Worm (Caenorhabditis elegans) whole organism, late embryonic: ENCODE measurements around the gene paqr-2.

Source experiments
- C08G9.2 ChIP-seq: sonication (generic microtip); optimal IDR thresholded peaks from 2 replicates; lab custom pipeline; 2016; ENCODE audit warnings: mild to moderate bottlenecking, missing genetic modification characterization, moderate library complexity, missing compliant biosample characterization
- F13H6.1 ChIP-seq: sonication (generic microtip); optimal IDR thresholded peaks from 2 replicates; lab custom pipeline; 2016; ENCODE audit warnings: missing genetic modification characterization, missing compliant biosample characterization
- K09A11.1 ChIP-seq: sonication (generic microtip); optimal IDR thresholded peaks from 2 replicates; lab custom pipeline; 2017; ENCODE audit warnings: antibody characterized with exemption, mild to moderate bottlenecking, missing genetic modification characterization, missing compliant biosample characterization; ENCODE audit not compliant: insufficient read depth
- T23F11.4 ChIP-seq: fragments of 200-800 bp; sonication (Bioruptor generic); optimal IDR thresholded peaks from 2 replicates; lab custom pipeline; 2018; ENCODE audit warnings: mild to moderate bottlenecking, missing genetic modification characterization, missing compliant biosample characterization
- ahr-1 ChIP-seq: sonication (generic microtip); optimal IDR thresholded peaks from 2 replicates; lab custom pipeline; 2016; ENCODE audit warnings: missing genetic modification characterization, missing compliant biosample characterization
- ama-1 ChIP-seq: fragments of 150-350 bp; optimal IDR thresholded peaks from 2 replicates; lab custom pipeline; 2014
- ceh-14 ChIP-seq: sonication (generic microtip); optimal IDR thresholded peaks from 2 replicates; lab custom pipeline; 2016; ENCODE audit warnings: missing genotype, missing genetic modification characterization, missing compliant biosample characterization
- ceh-18 ChIP-seq: sonication (generic microtip); optimal IDR thresholded peaks from 2 replicates; lab custom pipeline; 2016; ENCODE audit warnings: missing genetic modification characterization, missing compliant biosample characterization
- ceh-19 ChIP-seq: fragments of 200-800 bp; sonication (Bioruptor generic); optimal IDR thresholded peaks from 2 replicates; lab custom pipeline; 2018; ENCODE audit warnings: mild to moderate bottlenecking, missing genetic modification characterization, missing compliant biosample characterization
- ceh-2 ChIP-seq: sonication (generic microtip); optimal IDR thresholded peaks from 2 replicates; lab custom pipeline; 2016; ENCODE audit warnings: missing genotype, missing genetic modification characterization, missing compliant biosample characterization
- ceh-24 ChIP-seq: sonication (generic microtip); optimal IDR thresholded peaks from 2 replicates; lab custom pipeline; 2016; ENCODE audit warnings: mild to moderate bottlenecking, missing genetic modification characterization, missing compliant biosample characterization
- ceh-30 ChIP-seq: fragments of 150-350 bp; optimal IDR thresholded peaks from 2 replicates; lab custom pipeline; 2014; ENCODE audit warnings: missing biosample characterization, missing genetic modification characterization
- ceh-31 ChIP-seq: sonication (generic microtip); optimal IDR thresholded peaks from 2 replicates; lab custom pipeline; 2016; ENCODE audit warnings: missing genetic modification characterization, missing compliant biosample characterization
- ceh-34 ChIP-seq: sonication (generic microtip); optimal IDR thresholded peaks from 2 replicates; lab custom pipeline; 2016; ENCODE audit warnings: mild to moderate bottlenecking, missing genetic modification characterization, missing compliant biosample characterization
- ceh-45 ChIP-seq: fragments of 200-800 bp; sonication (Bioruptor generic); IDR thresholded peaks from 2 replicates; pipeline ENCODE4 v1.3.6; 2022; ENCODE audit warnings: missing genetic modification reagents, missing genetic modification characterization, missing compliant biosample characterization
- ceh-48 ChIP-seq: sonication (generic microtip); optimal IDR thresholded peaks from 2 replicates; lab custom pipeline; 2016; ENCODE audit warnings: missing genetic modification characterization, inconsistent platforms, missing compliant biosample characterization
- ceh-6 ChIP-seq: fragments of 200-800 bp; sonication (Bioruptor generic); optimal IDR thresholded peaks from 2 replicates; lab custom pipeline; 2018; ENCODE audit warnings: mild to moderate bottlenecking, missing genetic modification characterization, missing compliant biosample characterization
- ceh-9 ChIP-seq: sonication (generic microtip); optimal IDR thresholded peaks from 2 replicates; lab custom pipeline; 2016; ENCODE audit warnings: mild to moderate bottlenecking, missing genetic modification characterization, inconsistent platforms, missing compliant biosample characterization
- che-1 ChIP-seq: sonication (generic microtip); optimal IDR thresholded peaks from 2 replicates; lab custom pipeline; 2016; ENCODE audit warnings: mild to moderate bottlenecking, missing genetic modification characterization, missing compliant biosample characterization
- dmd-4 ChIP-seq: sonication (generic microtip); optimal IDR thresholded peaks from 2 replicates; lab custom pipeline; 2016; ENCODE audit warnings: borderline replicate concordance, missing genetic modification characterization, missing compliant biosample characterization
- dve-1 ChIP-seq: sonication (generic microtip); optimal IDR thresholded peaks from 2 replicates; lab custom pipeline; 2017; ENCODE audit warnings: antibody characterized with exemption, mild to moderate bottlenecking, missing genetic modification characterization, missing compliant biosample characterization
- elt-2 ChIP-seq: sonication (generic microtip); optimal IDR thresholded peaks from 2 replicates; lab custom pipeline; 2016; ENCODE audit warnings: missing genetic modification reagents, missing genetic modification characterization, missing compliant biosample characterization
- ets-4 ChIP-seq: sonication (generic microtip); optimal IDR thresholded peaks from 2 replicates; lab custom pipeline; 2016; ENCODE audit warnings: missing genetic modification characterization, missing compliant biosample characterization
- fax-1 ChIP-seq: sonication (generic microtip); optimal IDR thresholded peaks from 2 replicates; lab custom pipeline; 2016; ENCODE audit warnings: missing genotype, missing genetic modification characterization, missing compliant biosample characterization
- fkh-10 ChIP-seq: fragments of 150-350 bp; optimal IDR thresholded peaks from 2 replicates; lab custom pipeline; 2014; ENCODE audit warnings: missing biosample characterization, missing genetic modification reagents, missing genetic modification characterization
- fkh-6 ChIP-seq: sonication (generic microtip); optimal IDR thresholded peaks from 2 replicates; lab custom pipeline; 2016; ENCODE audit warnings: missing genetic modification characterization, missing compliant biosample characterization
- gmeb-2 ChIP-seq: sonication (generic microtip); optimal IDR thresholded peaks from 2 replicates; lab custom pipeline; 2016; ENCODE audit warnings: missing genetic modification characterization, inconsistent platforms, missing compliant biosample characterization
- hlh-13 ChIP-seq: fragments of 200-800 bp; sonication (Bioruptor generic); optimal IDR thresholded peaks from 2 replicates; lab custom pipeline; 2018; ENCODE audit warnings: mild to moderate bottlenecking, missing genetic modification characterization, missing compliant biosample characterization
- hlh-30 ChIP-seq: sonication (generic microtip); optimal IDR thresholded peaks from 2 replicates; lab custom pipeline; 2017; ENCODE audit warnings: antibody characterized with exemption, missing genetic modification characterization, missing compliant biosample characterization; ENCODE audit not compliant: insufficient read depth
- hlh-6 ChIP-seq: sonication (generic microtip); optimal IDR thresholded peaks from 2 replicates; lab custom pipeline; 2016; ENCODE audit warnings: missing genotype, missing genetic modification characterization, missing compliant biosample characterization
- hlh-8 ChIP-seq: sonication (generic microtip); optimal IDR thresholded peaks from 2 replicates; lab custom pipeline; 2016; ENCODE audit warnings: missing genotype, missing genetic modification characterization, missing compliant biosample characterization
- madf-2 ChIP-seq: sonication (generic microtip); optimal IDR thresholded peaks from 2 replicates; lab custom pipeline; 2017; ENCODE audit warnings: missing genetic modification characterization, missing compliant biosample characterization
- mec-3 ChIP-seq: sonication (generic microtip); optimal IDR thresholded peaks from 2 replicates; lab custom pipeline; 2016; ENCODE audit warnings: borderline replicate concordance, missing genetic modification characterization, missing compliant biosample characterization
- nfya-1 ChIP-seq: sonication (generic microtip); optimal IDR thresholded peaks from 2 replicates; lab custom pipeline; 2017; ENCODE audit warnings: missing genetic modification characterization, mild to moderate bottlenecking, missing compliant biosample characterization, antibody characterized with exemption, moderate library complexity
- nhr-11 ChIP-seq: fragments of 150-350 bp; optimal IDR thresholded peaks from 2 replicates; lab custom pipeline; 2014; ENCODE audit warnings: missing biosample characterization, missing genetic modification characterization
- nhr-232 ChIP-seq: sonication (generic microtip); optimal IDR thresholded peaks from 2 replicates; lab custom pipeline; 2016; ENCODE audit warnings: missing genetic modification characterization, missing compliant biosample characterization
- odd-2 ChIP-seq: sonication (generic microtip); optimal IDR thresholded peaks from 2 replicates; lab custom pipeline; 2017; ENCODE audit warnings: antibody characterized with exemption, mild to moderate bottlenecking, missing genetic modification characterization, missing compliant biosample characterization
- pag-3 ChIP-seq: sonication (generic microtip); optimal IDR thresholded peaks from 2 replicates; lab custom pipeline; 2016; ENCODE audit warnings: missing compliant biosample characterization, missing genetic modification characterization, borderline replicate concordance
- pha-2 ChIP-seq: sonication (generic microtip); optimal IDR thresholded peaks from 2 replicates; lab custom pipeline; 2017; ENCODE audit warnings: mild to moderate bottlenecking, missing genetic modification characterization, missing compliant biosample characterization
- pha-4 ChIP-seq: fragments of 150-350 bp; optimal IDR thresholded peaks from 2 replicates; lab custom pipeline; 2018; ENCODE audit warnings: missing biosample characterization, missing genetic modification reagents, missing genetic modification characterization
- pqm-1 ChIP-seq: sonication (generic microtip); optimal IDR thresholded peaks from 2 replicates; lab custom pipeline; 2016; ENCODE audit warnings: missing genetic modification characterization, missing compliant biosample characterization
- pros-1 ChIP-seq: fragments of 150-350 bp; optimal IDR thresholded peaks from 2 replicates; lab custom pipeline; 2014; ENCODE audit warnings: missing biosample characterization, missing genetic modification reagents, missing genetic modification characterization
- ref-2 ChIP-seq: sonication (generic microtip); optimal IDR thresholded peaks from 2 replicates; lab custom pipeline; 2016; ENCODE audit warnings: missing genetic modification characterization, missing compliant biosample characterization
- rnt-1 ChIP-seq: sonication (generic microtip); optimal IDR thresholded peaks from 2 replicates; lab custom pipeline; 2016; ENCODE audit warnings: missing genetic modification characterization, missing compliant biosample characterization
- sdc-2 ChIP-seq: sonication (generic microtip); optimal IDR thresholded peaks from 2 replicates; lab custom pipeline; 2016; ENCODE audit warnings: missing genotype, missing genetic modification characterization, missing compliant biosample characterization
- sox-4 ChIP-seq: sonication (generic microtip); optimal IDR thresholded peaks from 2 replicates; lab custom pipeline; 2017; ENCODE audit warnings: mild to moderate bottlenecking, missing genetic modification characterization, inconsistent platforms, missing compliant biosample characterization
- tbx-2 ChIP-seq: sonication (generic microtip); optimal IDR thresholded peaks from 2 replicates; lab custom pipeline; 2016; ENCODE audit warnings: missing genetic modification characterization, missing compliant biosample characterization
- tbx-7 ChIP-seq: sonication (generic microtip); optimal IDR thresholded peaks from 2 replicates; lab custom pipeline; 2016; ENCODE audit warnings: missing genotype, missing genetic modification characterization, missing compliant biosample characterization
- ttx-3 ChIP-seq: sonication (generic microtip); optimal IDR thresholded peaks from 2 replicates; lab custom pipeline; 2016; ENCODE audit warnings: missing genetic modification reagents, missing genetic modification characterization, missing compliant biosample characterization
- unc-3 ChIP-seq, 2 experiments: fragments of 200-800 bp in 1 of 2; sonication (Bioruptor generic) in 1 of 2; sonication (generic microtip) in 1 of 2; conservative IDR thresholded peaks in 1 of 2; optimal IDR thresholded peaks in 1 of 2; 2 replicates each; pipeline versions ENCODE4 v1.3.6 to Lab custom; 2016 to 2022; ENCODE audit warnings: missing compliant biosample characterization in 2 of 2, missing genetic modification characterization in 2 of 2, missing genetic modification reagents in 1 of 2
- unc-42 ChIP-seq: sonication (generic microtip); optimal IDR thresholded peaks from 2 replicates; lab custom pipeline; 2016; ENCODE audit warnings: missing genotype, missing genetic modification characterization, missing compliant biosample characterization
- unc-86 ChIP-seq: sonication (generic microtip); optimal IDR thresholded peaks from 2 replicates; lab custom pipeline; 2016; ENCODE audit warnings: missing genetic modification characterization, missing compliant biosample characterization
- zip-5 ChIP-seq: sonication (generic microtip); optimal IDR thresholded peaks from 2 replicates; lab custom pipeline; 2016; ENCODE audit warnings: missing genetic modification characterization, missing compliant biosample characterization

The paqr-2 gene

DNA sequence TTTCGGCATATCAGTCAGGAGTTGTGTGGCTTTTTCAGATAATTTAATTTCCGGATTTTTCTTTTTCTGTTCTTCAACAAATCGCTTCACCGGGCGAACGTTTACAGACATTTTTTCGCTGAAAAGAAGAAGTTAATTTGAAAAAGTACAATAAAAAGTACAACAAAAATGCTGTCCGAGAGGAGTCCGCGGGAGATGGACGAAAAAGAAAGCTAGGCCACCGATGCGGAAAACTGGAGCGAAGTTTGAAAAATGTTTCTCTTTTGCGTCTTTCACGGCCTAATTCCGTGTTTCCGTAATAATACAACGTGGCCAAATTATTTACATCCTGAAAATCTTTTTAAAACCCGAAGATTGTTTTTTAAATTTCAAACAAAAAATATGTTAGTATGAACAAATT is 30.5 kb downstream of the paqr-2 start, which contains the start of gene thoc-5:
Gene thoc-5 (minus strand): TSS at position 152 of the 400 bp plus-strand sequence.
- TF ChIP-seq pha-4 (tag; lab: Kevin White, UChicago) = no peak
- peak; percentile 31 for TF ChIP-seq ceh-14
- TF ChIP-seq fkh-6 (tag; lab: Kevin White, UChicago) = no peak
- TF ChIP-seq ceh-45 (GFP tag; lab: Robert Waterston, UW) = no peak
- TF ChIP-seq hlh-6 (tag; lab: Kevin White, UChicago) = peak; percentile 34
- TF ChIP-seq mec-3 (tag; lab: Kevin White, UChicago) = peak; percentile 58
- peak; percentile 10 for TF ChIP-seq ceh-18
- TF ChIP-seq unc-3 (GFP tag; conservative IDR thresholded peaks at IDR 0.05; lab: Robert Waterston, UW) = peak; percentile 37; the same call in 1 of the 2 replicates
- no peak for TF ChIP-seq unc-3 (tag; optimal IDR thresholded peaks at IDR 0.05; lab: Kevin White, UChicago)
- peak; percentile 99 for TF ChIP-seq C08G9.2
- TF ChIP-seq sdc-2 = peak; percentile 53
- TF ChIP-seq odd-2 = no peak
- no peak for TF ChIP-seq pag-3 (tag; lab: Kevin White, UChicago)
- no peak for TF ChIP-seq hlh-30 (tag; lab: Kevin White, UChicago)
- no peak for TF ChIP-seq dve-1 (tag; lab: Kevin White, UChicago)
- no peak for TF ChIP-seq sox-4 (tag; lab: Kevin White, UChicago)
- TF ChIP-seq ceh-34 = peak; percentile 40
- TF ChIP-seq pqm-1 (tag; lab: Kevin White, UChicago) = peak; percentile 24
- no peak for TF ChIP-seq T23F11.4 (GFP tag; lab: Kevin White, UChicago)
- TF ChIP-seq ceh-2 = peak; percentile 97
- TF ChIP-seq F13H6.1 = peak; percentile 86
- no peak for TF ChIP-seq ceh-24 (tag; lab: Kevin White, UChicago)
- no peak for TF ChIP-seq fkh-10 (GFP tag; lab: Kevin White, UChicago)
- TF ChIP-seq rnt-1 = peak; percentile 74
- TF ChIP-seq tbx-7 = peak; percentile 92
- TF ChIP-seq elt-2 (tag; lab: Kevin White, UChicago) = peak; percentile 51
- no peak for TF ChIP-seq ama-1 (lab: Kevin White, UChicago)
- TF ChIP-seq ceh-9 (tag; lab: Kevin White, UChicago) = no peak
- TF ChIP-seq ets-4 (tag; lab: Kevin White, UChicago) = peak; percentile 100
- no peak for TF ChIP-seq gmeb-2
- peak; percentile 11 for TF ChIP-seq unc-86 (tag; lab: Kevin White, UChicago)
- no peak for TF ChIP-seq nfya-1 (tag; lab: Kevin White, UChicago)
- peak; percentile 69 for TF ChIP-seq zip-5 (tag; lab: Kevin White, UChicago)
- no peak for TF ChIP-seq che-1 (tag; lab: Kevin White, UChicago)
- TF ChIP-seq pha-2 = no peak
- no peak for TF ChIP-seq ceh-30 (tag; lab: Kevin White, UChicago)
- TF ChIP-seq fax-1 (tag; lab: Kevin White, UChicago) = peak; percentile 70
- no peak for TF ChIP-seq ceh-48
- TF ChIP-seq hlh-8 = peak; percentile 83
- no peak for TF ChIP-seq madf-2
- TF ChIP-seq nhr-11 (tag; lab: Kevin White, UChicago) = no peak
- TF ChIP-seq unc-42 (tag; lab: Kevin White, UChicago) = peak; percentile 20
- peak; percentile 96 for TF ChIP-seq ceh-31 (tag; lab: Kevin White, UChicago)
- no peak for TF ChIP-seq K09A11.1 (tag; lab: Kevin White, UChicago)
- TF ChIP-seq ceh-19 (GFP tag; lab: Kevin White, UChicago) = peak; percentile 4
- TF ChIP-seq dmd-4 (tag; lab: Kevin White, UChicago) = peak; percentile 14
- no peak for TF ChIP-seq ceh-6 (GFP tag; lab: Kevin White, UChicago)
- peak; percentile 92 for TF ChIP-seq tbx-2 (tag; lab: Kevin White, UChicago)
- TF ChIP-seq nhr-232 = no peak
- peak; percentile 75 for TF ChIP-seq ref-2 (tag; lab: Kevin White, UChicago)
- peak; percentile 26 for TF ChIP-seq pros-1 (tag; lab: Kevin White, UChicago)
- TF ChIP-seq ahr-1 (tag; lab: Kevin White, UChicago) = peak; percentile 10
- TF ChIP-seq ttx-3 (tag; lab: Kevin White, UChicago) = peak; percentile 10
- no peak for TF ChIP-seq hlh-13 (GFP tag; lab: Kevin White, UChicago)
